Fruit fly (Drosophila melanogaster): ENCODE measurements around the gene olf413.

The olf413 gene

DNA sequence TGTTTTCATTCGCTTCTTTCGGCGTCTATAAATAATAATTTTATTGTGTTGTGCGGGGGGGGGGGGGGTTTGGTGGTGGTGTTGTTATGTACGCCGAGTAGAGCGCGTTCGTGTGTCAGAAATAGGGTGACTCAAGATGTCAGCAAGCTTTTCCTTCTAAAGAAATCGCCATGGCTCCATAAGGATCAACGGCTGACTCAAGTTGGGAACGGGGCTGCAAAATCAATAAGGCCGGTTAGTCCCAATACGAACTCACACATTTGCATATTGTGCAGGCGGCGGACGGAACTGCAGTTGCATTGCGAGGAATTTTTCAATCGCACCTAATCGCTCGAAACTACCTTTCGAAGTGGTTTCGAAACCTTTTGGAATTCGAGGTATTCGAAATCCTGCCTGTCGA is 140.7 kb downstream of the olf413 start (continued):
- no peak for TF ChIP-seq CG10543 (GFP tag; optimal IDR thresholded peaks at IDR 0.05)
- TF ChIP-seq Hr39 (optimal IDR thresholded peaks at IDR 0.05) = no peak
- peak; percentile 10 for TF ChIP-seq Ssrp (tag; optimal IDR thresholded peaks at IDR 0.05)
- peak; percentile 23; the same call in 1 of the 3 replicates for TF ChIP-seq CG14050 (GFP tag; IDR thresholded peaks at IDR 0.05)
- TF ChIP-seq rib (GFP tag; IDR thresholded peaks at IDR 0.05) = no peak
- peak; percentile 6 for TF ChIP-seq fd96Cb (tag; optimal IDR thresholded peaks at IDR 0.05)
- TF ChIP-seq CG4282 (GFP tag; optimal IDR thresholded peaks at IDR 0.05) = no peak
- no peak for TF ChIP-seq ash1 (GFP tag; optimal IDR thresholded peaks at IDR 0.05)
- TF ChIP-seq Atf-2 (GFP tag; optimal IDR thresholded peaks at IDR 0.05) = no peak
- peak; percentile 34; the same call in 1 of the 2 replicates for TF ChIP-seq CG31224 (GFP tag; IDR thresholded peaks at IDR 0.05)
- no peak for TF ChIP-seq Hmx (GFP tag; optimal IDR thresholded peaks at IDR 0.05)
- no peak for TF ChIP-seq pan (optimal IDR thresholded peaks at IDR 0.05)
- TF ChIP-seq pan (GFP tag; optimal IDR thresholded peaks at IDR 0.05 in 1 of 2, IDR thresholded peaks at IDR 0.05 in 1 of 2) = peak in 1 of 2 experiments; percentile 38
- TF ChIP-seq grau (tag; optimal IDR thresholded peaks at IDR 0.05) = peak; percentile 53
- peak; percentile 44 for TF ChIP-seq CG17328 (GFP tag; IDR thresholded peaks at IDR 0.05)
- TF ChIP-seq CG18619 (GFP tag; optimal IDR thresholded peaks at IDR 0.05) = no peak
- TF ChIP-seq ssp (GFP tag; IDR thresholded peaks at IDR 0.05) = no peak
- TF ChIP-seq Rx (GFP tag; IDR thresholded peaks at IDR 0.05) = no peak
- TF ChIP-seq CG11695 (GFP tag; IDR thresholded peaks at IDR 0.05) = peak; percentile 62; the same call in 2 of the 3 replicates
- TF ChIP-seq Nf-YC (tag; optimal IDR thresholded peaks at IDR 0.05) = no peak
- TF ChIP-seq CG9932 (GFP tag; IDR thresholded peaks at IDR 0.05) = peak; percentile 65
- no peak for TF ChIP-seq CG6765 (GFP tag; optimal IDR thresholded peaks at IDR 0.05)
- TF ChIP-seq CG3995 (GFP tag; optimal IDR thresholded peaks at IDR 0.05) = no peak
- no peak for TF ChIP-seq Xrp1 (GFP tag; IDR thresholded peaks at IDR 0.05)
- TF ChIP-seq CG11085 (GFP tag; IDR thresholded peaks at IDR 0.05) = peak; percentile 56; the same call in 1 of the 2 replicates
- peak; percentile 66 for TF ChIP-seq slbo (GFP tag; IDR thresholded peaks at IDR 0.05)
- peak; percentile 10 for TF ChIP-seq org-1 (GFP tag; optimal IDR thresholded peaks at IDR 0.05)
- TF ChIP-seq CG4404 (GFP tag; IDR thresholded peaks at IDR 0.05) = no peak
- TF ChIP-seq zfh2 (GFP tag; optimal IDR thresholded peaks at IDR 0.05) = peak; percentile 11
- TF ChIP-seq CG15479 (GFP tag; optimal IDR thresholded peaks at IDR 0.05) = no peak
- TF ChIP-seq CG12299 (tag; optimal IDR thresholded peaks at IDR 0.05) = peak; percentile 33
- TF ChIP-seq lilli (GFP tag; optimal IDR thresholded peaks at IDR 0.05) = no peak
- peak; percentile 57; the same call in 1 of the 2 replicates for TF ChIP-seq stc (GFP tag; IDR thresholded peaks at IDR 0.05)
- no peak for TF ChIP-seq CG9797 (GFP tag; optimal IDR thresholded peaks at IDR 0.05)
- TF ChIP-seq lola (GFP tag; optimal IDR thresholded peaks at IDR 0.05) = no peak
- TF ChIP-seq ttk (GFP tag; IDR thresholded peaks at IDR 0.05) = peak; percentile 26; the same call in 1 of the 2 replicates
- TF ChIP-seq dan (GFP tag; IDR thresholded peaks at IDR 0.05) = no peak
- TF ChIP-seq Ada2b (GFP tag; IDR thresholded peaks at IDR 0.05) = peak; percentile 60
- TF ChIP-seq CG15601 (tag; optimal IDR thresholded peaks at IDR 0.05) = no peak
- no peak for TF ChIP-seq pum (GFP tag; optimal IDR thresholded peaks at IDR 0.05)
- TF ChIP-seq CG13123 (GFP tag; optimal IDR thresholded peaks at IDR 0.05) = no peak
- no peak for TF ChIP-seq E2f2 (GFP tag; IDR thresholded peaks at IDR 0.05)

DNA sequence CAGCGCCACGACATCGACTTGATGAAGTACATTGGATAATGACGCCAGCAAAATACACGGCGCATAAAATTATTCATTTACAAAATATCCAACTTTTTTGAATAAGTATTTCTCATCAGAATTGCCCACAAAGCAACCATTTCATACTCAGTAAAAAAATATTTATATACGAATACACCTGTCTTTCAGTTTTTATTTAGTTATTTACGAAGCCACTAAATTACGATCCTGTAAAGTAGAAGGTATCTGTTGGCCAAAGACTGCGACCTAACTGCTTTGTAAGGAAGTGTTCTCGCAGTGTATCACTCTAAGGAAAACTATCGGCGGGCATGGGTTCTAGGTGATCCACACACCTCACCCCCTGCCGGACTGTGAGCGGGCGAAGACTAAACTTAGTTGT is 141.3 kb downstream of the olf413 start:
- TF ChIP-seq HHEX (GFP tag; optimal IDR thresholded peaks at IDR 0.05) = peak; percentile 30
- peak; percentile 20 for TF ChIP-seq CG12219 (GFP tag; optimal IDR thresholded peaks at IDR 0.05)
- peak; percentile 71 for TF ChIP-seq Ptx1 (GFP tag; IDR thresholded peaks at IDR 0.05)
- TF ChIP-seq zfh1 (GFP tag; IDR thresholded peaks at IDR 0.05) = peak; percentile 57; the same call in 2 of the 3 replicates
- peak; percentile 30 for TF ChIP-seq dmrt11E (tag; optimal IDR thresholded peaks at IDR 0.05)
- TF ChIP-seq Six4 (GFP tag; optimal IDR thresholded peaks at IDR 0.05) = peak; percentile 21
- 0 out of 3 replicates have a peak, but pooled peaks have one; percentile 8 for TF ChIP-seq CG6175 (GFP tag; IDR thresholded peaks at IDR 0.05)
- TF ChIP-seq CG18476 (GFP tag; optimal IDR thresholded peaks at IDR 0.05) = peak; percentile 12
- peak; percentile 51 for TF ChIP-seq Oaz (GFP tag; IDR thresholded peaks at IDR 0.05)
- TF ChIP-seq CG43689 (GFP tag; IDR thresholded peaks at IDR 0.05) = no peak
- no peak for TF ChIP-seq Dll (GFP tag; IDR thresholded peaks at IDR 0.05; ENCODE audit: partially characterized antibody)
- TF ChIP-seq CG11560 (tag; IDR thresholded peaks at IDR 0.05) = peak; percentile 24; the same call in 1 of the 3 replicates
- 0 out of 3 replicates have a peak, but pooled peaks have one; percentile 27 for TF ChIP-seq jigr1 (GFP tag; IDR thresholded peaks at IDR 0.05)
